Worm (Caenorhabditis elegans) whole organism, L4 larva: ENCODE data around the gene cgp-1.

Experiments
- F37D6.2 ChIP-seq: sonication (generic microtip); optimal IDR thresholded peaks from 2 replicates; lab custom pipeline; 2016; ENCODE audit warnings: mild to moderate bottlenecking, missing genetic modification characterization, missing compliant biosample characterization
- F44E2.7 ChIP-seq: fragments of 200-800 bp; sonication (Bioruptor generic); IDR thresholded peaks from 2 replicates; pipeline ENCODE4 v2.1.2; 2022; ENCODE audit warnings: missing genetic modification characterization, missing compliant biosample characterization
- F49E8.2 ChIP-seq: sonication (generic microtip); optimal IDR thresholded peaks from 2 replicates; lab custom pipeline; 2016; ENCODE audit warnings: missing compliant biosample characterization, mild to moderate bottlenecking, missing genetic modification characterization, borderline replicate concordance
- R02D3.7 ChIP-seq: fragments of 150-350 bp; sonication (generic microtip); optimal IDR thresholded peaks from 3 replicates; lab custom pipeline; 2014; ENCODE audit warnings: missing biosample characterization, missing genetic modification characterization
- T20F7.1 ChIP-seq: fragments of 200-800 bp; sonication (Bioruptor generic); optimal IDR thresholded peaks from 2 replicates; lab custom pipeline; 2018; ENCODE audit warnings: mild to moderate bottlenecking, missing genetic modification characterization, missing compliant biosample characterization
- ZK337.2 ChIP-seq: fragments of 200-800 bp; sonication (Bioruptor generic); IDR thresholded peaks from 2 replicates; pipeline ENCODE4 v1.3.6; 2022; ENCODE audit warnings: missing genetic modification reagents, missing genetic modification characterization, missing compliant biosample characterization
- ZK546.5 ChIP-seq, 2 experiments: sonication (generic microtip); optimal IDR thresholded peaks; 2 replicates each; lab custom pipeline; 2017; ENCODE audit warnings: missing biosample characterization in 2 of 2, missing genetic modification characterization in 2 of 2
- aha-1 ChIP-seq: fragments of 150-350 bp; peaks from one replicate; lab custom pipeline; 2014; ENCODE audit warnings: missing biosample characterization, missing genetic modification characterization
- ama-1 ChIP-seq: fragments of 150-350 bp; optimal IDR thresholded peaks from 2 replicates; lab custom pipeline; 2014; ENCODE audit warnings: inconsistent platforms, mixed read lengths
- arid-1 ChIP-seq: fragments of 200-800 bp; sonication (Bioruptor generic); conservative IDR thresholded peaks from 2 replicates; pipeline ENCODE4 v1.3.6; 2022; ENCODE audit warnings: missing genetic modification reagents, missing genetic modification characterization, missing compliant biosample characterization
- attf-4 ChIP-seq: sonication (generic microtip); optimal IDR thresholded peaks from 3 replicates; lab custom pipeline; 2017; ENCODE audit warnings: missing biosample characterization, missing genetic modification characterization
- ceh-32 ChIP-seq: sonication (generic microtip); optimal IDR thresholded peaks from 2 replicates; lab custom pipeline; 2016; ENCODE audit warnings: mild to moderate bottlenecking, missing genetic modification characterization, missing compliant biosample characterization; ENCODE audit not compliant: poor library complexity
- cey-2 ChIP-seq: sonication (generic microtip); optimal IDR thresholded peaks from 3 replicates; lab custom pipeline; 2017; ENCODE audit warnings: missing genetic modification characterization, mild to moderate bottlenecking, missing compliant biosample characterization, antibody characterized with exemption, borderline replicate concordance; ENCODE audit not compliant: insufficient read depth
- ctbp-1 ChIP-seq: fragments of 200-800 bp; sonication (Bioruptor generic); IDR thresholded peaks from 2 replicates; pipeline ENCODE4 v1.3.6; 2022; ENCODE audit warnings: missing genetic modification reagents, missing genetic modification characterization, missing compliant biosample characterization
- daf-19 ChIP-seq: fragments of 200-800 bp; sonication (Bioruptor generic); conservative IDR thresholded peaks from 2 replicates; pipeline ENCODE4 v1.3.6; 2022; ENCODE audit warnings: missing genetic modification characterization, missing compliant biosample characterization
- daf-8 ChIP-seq: fragments of 200-800 bp; sonication (Bioruptor generic); IDR thresholded peaks from 2 replicates; pipeline ENCODE4 v1.3.6; 2022; ENCODE audit warnings: missing genetic modification characterization, missing compliant biosample characterization
- dmd-8 ChIP-seq: fragments of 200-800 bp; sonication (Bioruptor generic); IDR thresholded peaks from 2 replicates; pipeline ENCODE4 v1.3.6; 2022; ENCODE audit warnings: missing genetic modification characterization, missing compliant biosample characterization
- egl-27 ChIP-seq: sonication (generic microtip); optimal IDR thresholded peaks from 3 replicates; lab custom pipeline; 2017; ENCODE audit warnings: missing biosample characterization, missing genetic modification reagents, missing genetic modification characterization
- egl-43 ChIP-seq: fragments of 200-800 bp; sonication (Bioruptor generic); IDR thresholded peaks from 2 replicates; pipeline ENCODE4 v1.3.6; 2022; ENCODE audit warnings: missing genetic modification reagents, missing genetic modification characterization, missing compliant biosample characterization
- fkh-10 ChIP-seq: fragments of 150-350 bp; optimal IDR thresholded peaks from 2 replicates; lab custom pipeline; 2014; ENCODE audit warnings: missing biosample characterization, missing genetic modification reagents, missing genetic modification characterization
- gei-8 ChIP-seq: fragments of 200-800 bp; sonication (Bioruptor generic); optimal IDR thresholded peaks from 2 replicates; lab custom pipeline; 2018; ENCODE audit warnings: mild to moderate bottlenecking, missing genetic modification characterization, missing compliant biosample characterization
- hif-1 ChIP-seq, 2 experiments: sonication (generic microtip); optimal IDR thresholded peaks; 2 replicates each; lab custom pipeline; 2016 to 2017; ENCODE audit warnings: missing compliant biosample characterization in 2 of 2, missing genetic modification characterization in 2 of 2, missing genetic modification reagents in 2 of 2, missing genotype in 2 of 2, mild to moderate bottlenecking in 1 of 2
- hlh-11 ChIP-seq: fragments of 200-800 bp; sonication (Bioruptor generic); optimal IDR thresholded peaks from 2 replicates; lab custom pipeline; 2018; ENCODE audit warnings: mild to moderate bottlenecking, missing genetic modification characterization, missing compliant biosample characterization
- hmg-1.1 ChIP-seq: fragments of 200-800 bp; sonication (Bioruptor generic); IDR thresholded peaks from 2 replicates; pipeline ENCODE4 v1.3.6; 2022; ENCODE audit warnings: missing genetic modification reagents, missing genetic modification characterization, missing compliant biosample characterization
- lim-7 ChIP-seq: fragments of 200-800 bp; sonication (Bioruptor generic); IDR thresholded peaks from 2 replicates; pipeline ENCODE4 v1.3.6; 2022; ENCODE audit warnings: missing genetic modification characterization, missing compliant biosample characterization
- lin-1 ChIP-seq: fragments of 200-800 bp; sonication (Bioruptor generic); IDR thresholded peaks from 2 replicates; pipeline ENCODE4 v1.3.6; 2022; ENCODE audit warnings: missing genetic modification reagents, missing genetic modification characterization, missing compliant biosample characterization
- lin-15B ChIP-seq: fragments of 150-350 bp; sonication (generic microtip); optimal IDR thresholded peaks from 3 replicates; lab custom pipeline; 2014; ENCODE audit warnings: missing biosample characterization, missing genetic modification characterization
- lin-29 ChIP-seq: fragments of 200-800 bp; sonication (Bioruptor generic); IDR thresholded peaks from 2 replicates; pipeline ENCODE4 v1.3.6; 2022; ENCODE audit warnings: missing genetic modification reagents, missing genetic modification characterization, missing compliant biosample characterization
- lin-38 ChIP-seq: fragments of 200-800 bp; sonication (Bioruptor generic); IDR thresholded peaks from 2 replicates; pipeline ENCODE4 v1.3.6; 2022; ENCODE audit warnings: missing genetic modification reagents, missing genetic modification characterization, missing compliant biosample characterization
- lir-3 ChIP-seq: sonication (generic microtip); optimal IDR thresholded peaks from 2 replicates; lab custom pipeline; 2016; ENCODE audit warnings: mild to moderate bottlenecking, missing genetic modification characterization, missing compliant biosample characterization
- mdt-29 ChIP-seq: fragments of 200-800 bp; sonication (Bioruptor generic); IDR thresholded peaks from 2 replicates; pipeline ENCODE4 v1.3.6; 2022; ENCODE audit warnings: missing genetic modification reagents, missing genetic modification characterization, missing compliant biosample characterization
- nhr-102 ChIP-seq: sonication (generic microtip); optimal IDR thresholded peaks from 2 replicates; lab custom pipeline; 2016; ENCODE audit warnings: mild to moderate bottlenecking, missing genetic modification characterization, moderate library complexity, missing compliant biosample characterization
- nhr-111 ChIP-seq: fragments of 200-800 bp; sonication (Bioruptor generic); optimal IDR thresholded peaks from 2 replicates; lab custom pipeline; 2018; ENCODE audit warnings: mild to moderate bottlenecking, missing genetic modification characterization, missing compliant biosample characterization
- nhr-28 ChIP-seq: fragments of 150-350 bp; optimal IDR thresholded peaks from 2 replicates; lab custom pipeline; 2014; ENCODE audit warnings: missing biosample characterization, missing genetic modification characterization
- pha-4 ChIP-seq, 2 experiments: fragments of 150-350 bp in 1 of 2; fragments of 200-800 bp in 1 of 2; sonication (Bioruptor generic) in 1 of 2; IDR thresholded peaks in 1 of 2; optimal IDR thresholded peaks in 1 of 2; 2 replicates each; pipeline versions ENCODE4 v1.3.6 to Lab custom; 2014 to 2022; ENCODE audit warnings: missing genetic modification characterization in 2 of 2, missing genetic modification reagents in 2 of 2, missing biosample characterization in 1 of 2, missing compliant biosample characterization in 1 of 2
- php-3 ChIP-seq: fragments of 200-800 bp; sonication (Bioruptor generic); IDR thresholded peaks from 2 replicates; pipeline ENCODE4 v1.3.6; 2022; ENCODE audit warnings: missing genetic modification reagents, missing genetic modification characterization, missing compliant biosample characterization
- pqm-1 ChIP-seq: sonication (generic microtip); optimal IDR thresholded peaks from 2 replicates; lab custom pipeline; 2017; ENCODE audit warnings: missing biosample characterization, missing genetic modification characterization
- rbr-2 ChIP-seq: sonication (generic microtip); optimal IDR thresholded peaks from 2 replicates; lab custom pipeline; 2016; ENCODE audit warnings: missing genotype, missing genetic modification characterization, missing compliant biosample characterization
- sdz-12 ChIP-seq: fragments of 200-800 bp; sonication (Bioruptor generic); optimal IDR thresholded peaks from 2 replicates; lab custom pipeline; 2018; ENCODE audit warnings: mild to moderate bottlenecking, missing genetic modification characterization, missing compliant biosample characterization
- snpc-4 ChIP-seq: fragments of 150-350 bp; optimal IDR thresholded peaks from 2 replicates; lab custom pipeline; 2014; ENCODE audit warnings: missing biosample characterization, missing genetic modification characterization
- unc-130 ChIP-seq: sonication (generic microtip); optimal IDR thresholded peaks from 2 replicates; lab custom pipeline; 2016; ENCODE audit warnings: missing genetic modification reagents, missing genetic modification characterization, missing compliant biosample characterization
- vab-7 ChIP-seq: fragments of 200-800 bp; sonication (Bioruptor generic); IDR thresholded peaks from 2 replicates; pipeline ENCODE4 v1.3.6; 2022; ENCODE audit warnings: missing genetic modification reagents, missing genetic modification characterization, missing compliant biosample characterization
- zfp-2 ChIP-seq: sonication (generic microtip); optimal IDR thresholded peaks from 2 replicates; lab custom pipeline; 2016; ENCODE audit warnings: mild to moderate bottlenecking, missing genetic modification characterization, missing compliant biosample characterization
- zip-2 ChIP-seq: fragments of 150-350 bp; optimal IDR thresholded peaks from 2 replicates; lab custom pipeline; 2014; ENCODE audit warnings: missing biosample characterization, missing genetic modification characterization
- ztf-11 ChIP-seq: fragments of 150-350 bp; optimal IDR thresholded peaks from 2 replicates; lab custom pipeline; 2014; ENCODE audit warnings: missing biosample characterization, missing genetic modification characterization
- ztf-7 ChIP-seq: fragments of 150-350 bp; optimal IDR thresholded peaks from 2 replicates; lab custom pipeline; 2014; ENCODE audit warnings: missing biosample characterization, missing genetic modification characterization

The cgp-1 gene

DNA sequence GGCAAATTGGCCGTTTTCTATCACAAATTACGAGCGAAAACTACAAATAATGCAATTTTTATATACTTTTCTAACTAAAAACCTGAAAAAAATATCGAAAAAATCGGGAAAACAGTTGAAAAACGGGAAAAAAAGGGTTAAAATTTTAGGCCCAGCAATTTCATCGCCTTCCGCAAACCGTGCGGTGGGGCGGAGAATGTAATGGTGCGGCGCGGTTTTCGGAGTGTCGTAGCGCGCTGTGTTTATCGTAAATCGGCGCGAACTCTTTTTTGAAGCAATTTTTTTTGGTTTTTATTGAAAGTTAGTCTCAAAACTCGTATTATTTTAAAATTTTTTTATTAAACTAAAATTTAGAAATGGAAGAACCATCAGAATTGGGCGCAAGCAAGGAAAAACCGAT is 18.1 kb downstream of the cgp-1 start, which contains the start of gene picd-1 (continued):
- no peak for TF ChIP-seq php-3 (GFP tag; lab: Robert Waterston, UW)
- TF ChIP-seq daf-8 (GFP tag; lab: Robert Waterston, UW) = no peak
- TF ChIP-seq pha-4 (GFP tag; IDR thresholded peaks at IDR 0.05; lab: Robert Waterston, UW) = 0 out of 2 replicates have a peak, but pooled peaks have one; percentile 11
- no peak for TF ChIP-seq pha-4 (tag; optimal IDR thresholded peaks at IDR 0.05; lab: Kevin White, UChicago)
- peak in 1 of 2 experiments; percentile 57 for TF ChIP-seq hif-1 (tag; optimal IDR thresholded peaks at IDR 0.05; lab: Kevin White, UChicago)
- TF ChIP-seq R02D3.7 = peak; percentile 57
- TF ChIP-seq dmd-8 = no peak
- no peak for TF ChIP-seq snpc-4 (tag; lab: Kevin White, UChicago)
- no peak for TF ChIP-seq rbr-2 (tag; lab: Kevin White, UChicago)
- TF ChIP-seq lir-3 = no peak
- no peak for TF ChIP-seq ztf-11
- no peak for TF ChIP-seq egl-27 (tag; lab: Kevin White, UChicago)
- no peak for TF ChIP-seq lim-7
- TF ChIP-seq ctbp-1 (GFP tag; lab: Robert Waterston, UW) = no peak
- no peak for TF ChIP-seq attf-4 (tag; lab: Kevin White, UChicago)

DNA sequence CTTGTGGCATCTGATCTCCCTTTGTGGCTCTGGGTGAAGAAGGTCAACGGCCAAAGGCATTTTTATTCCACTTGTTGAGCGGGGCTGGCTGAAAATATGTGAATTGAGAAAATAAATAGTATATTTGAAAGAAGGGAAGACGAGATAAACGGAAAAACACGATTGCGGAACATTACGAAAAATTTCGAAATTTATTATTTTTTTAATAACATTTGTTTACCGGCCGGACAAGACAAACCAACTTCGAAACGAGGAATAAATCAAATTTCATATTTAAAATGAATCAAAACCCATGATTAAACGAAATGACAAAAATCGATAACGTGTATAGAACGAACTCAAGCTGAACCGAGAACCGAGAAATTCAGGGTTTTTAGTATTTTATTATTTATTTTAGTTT is 18.6 kb downstream of the cgp-1 start, which contains the start of gene rps-27:
rps-27 (minus strand) TSS at position 101 of the 400 bp plus-strand sequence.
- TF ChIP-seq ceh-32 (no peak), zip-2 (peak; percentile 83)
- TF ChIP-seq, all 104 proteins: peak for 1

- TF ChIP-seq fkh-10 (GFP tag; lab: Kevin White, UChicago) (no peak), ZK546.5 (tag; optimal IDR thresholded peaks at IDR 0.05; lab: Kevin White, UChicago) (no peak), sdz-12 (no peak), ZK337.2 (GFP tag; lab: Robert Waterston, UW) (0 out of 2 replicates have a peak, but pooled peaks have one; percentile 29), F49E8.2 (peak; percentile 92), hmg-1.1 (GFP tag; lab: Robert Waterston, UW) (no peak), zfp-2 (tag; lab: Kevin White, UChicago) (no peak), ama-1 (lab: Kevin White, UChicago) (peak; percentile 44), arid-1 (GFP tag; lab: Robert Waterston, UW) (peak; percentile 80), F44E2.7 (GFP tag; lab: Robert Waterston, UW) (no peak), nhr-28 (tag; lab: Kevin White, UChicago) (no peak), hlh-11 (no peak), aha-1 (tag; lab: Kevin White, UChicago) (no peak), T20F7.1 (GFP tag; lab: Kevin White, UChicago) (no peak), pqm-1 (no peak), rbr-2 (tag; lab: Kevin White, UChicago) (no peak), cey-2 (tag; lab: Kevin White, UChicago) (no peak), vab-7 (GFP tag; lab: Robert Waterston, UW) (no peak), F37D6.2 (tag; lab: Kevin White, UChicago) (no peak), ztf-7 (no peak), lin-15B (tag; lab: Kevin White, UChicago) (no peak), php-3 (GFP tag; lab: Robert Waterston, UW) (no peak), nhr-102 (tag; lab: Kevin White, UChicago) (no peak), zip-2 (no peak), lin-38 (GFP tag; lab: Robert Waterston, UW) (peak; percentile 65), daf-19 (GFP tag; lab: Robert Waterston, UW) (no peak), mdt-29 (GFP tag; lab: Robert Waterston, UW) (no peak), attf-4 (tag; lab: Kevin White, UChicago) (no peak), lin-29 (GFP tag; lab: Robert Waterston, UW) (no peak), unc-130 (GFP tag; lab: Kevin White, UChicago) (no peak), egl-43 (GFP tag; lab: Robert Waterston, UW) (0 out of 2 replicates have a peak, but pooled peaks have one; percentile 62), lin-1 (GFP tag; lab: Robert Waterston, UW) (peak; percentile 60), gei-8 (GFP tag; lab: Kevin White, UChicago) (no peak), ctbp-1 (GFP tag; lab: Robert Waterston, UW) (0 out of 2 replicates have a peak, but pooled peaks have one; percentile 35), nhr-111 (GFP tag; lab: Kevin White, UChicago) (peak; percentile 49)
Measured at ce11 chrV:103043-103702, 19.4 kb downstream of the cgp-1 start.
